Fruit fly (Drosophila melanogaster) whole organism, wandering third instar larva: ENCODE measurements around the gene Plc21C.

Source experiments
- OdsH ChIP-seq: fragments of 200-800 bp; sonication (Bioruptor generic); optimal IDR thresholded peaks from 2 replicates; lab custom pipeline; 2016; ENCODE audit warnings: missing biosample characterization, mild to moderate bottlenecking, missing genetic modification characterization
- br ChIP-seq: fragments of 200-800 bp; sonication (Bioruptor generic); optimal IDR thresholded peaks from 2 replicates; lab custom pipeline; 2016; ENCODE audit warnings: missing biosample characterization, missing genetic modification characterization
- dmrt93B ChIP-seq: fragments of 200-800 bp; sonication (Bioruptor generic); optimal IDR thresholded peaks from 2 replicates; lab custom pipeline; 2018; ENCODE audit warnings: missing biosample characterization, mild to moderate bottlenecking, missing genetic modification characterization
- sv ChIP-seq: fragments of 200-800 bp; sonication (Bioruptor generic); optimal IDR thresholded peaks from 3 replicates; lab custom pipeline; 2016; ENCODE audit warnings: missing biosample characterization, missing genetic modification characterization

- no peak for TF ChIP-seq dmrt93B (GFP tag; lab: Kevin White, UChicago)
- TF ChIP-seq br = no peak
- no peak for TF ChIP-seq sv (GFP tag; lab: Kevin White, UChicago)
- no peak for TF ChIP-seq OdsH (GFP tag; lab: Kevin White, UChicago)
These were observed 73.2 kb downstream of the Plc21C start for dm6 chr2L:378815-379440.
